Worm (Caenorhabditis elegans) whole organism, L2 larva: ENCODE measurements around the gene F28H7.3.

Source experiments
- C34F6.9 ChIP-seq: fragments of 150-350 bp; optimal IDR thresholded peaks from 2 replicates; lab custom pipeline; 2014; ENCODE audit warnings: missing biosample characterization, missing genetic modification characterization
- F13H6.1 ChIP-seq: sonication (generic microtip); optimal IDR thresholded peaks from 2 replicates; lab custom pipeline; 2016; ENCODE audit warnings: missing genetic modification characterization, missing compliant biosample characterization
- R02D3.7 ChIP-seq: fragments of 150-350 bp; optimal IDR thresholded peaks from 2 replicates; lab custom pipeline; 2014; ENCODE audit warnings: missing biosample characterization, missing genetic modification characterization
- ZK546.5 ChIP-seq: sonication (generic microtip); optimal IDR thresholded peaks from 2 replicates; lab custom pipeline; 2017; ENCODE audit warnings: missing biosample characterization, missing genetic modification characterization
- alr-1 ChIP-seq: fragments of 150-350 bp; optimal IDR thresholded peaks from 2 replicates; lab custom pipeline; 2014; ENCODE audit warnings: missing biosample characterization, missing genetic modification characterization
- aly-2 ChIP-seq: fragments of 150-350 bp; optimal IDR thresholded peaks from 2 replicates; lab custom pipeline; 2014; ENCODE audit warnings: missing biosample characterization, missing genetic modification characterization
- ama-1 ChIP-seq: fragments of 150-350 bp; optimal IDR thresholded peaks from 2 replicates; lab custom pipeline; 2018; ENCODE audit warnings: inconsistent platforms
- blmp-1 ChIP-seq: sonication (generic microtip); optimal IDR thresholded peaks from 2 replicates; lab custom pipeline; 2017; ENCODE audit warnings: missing genetic modification characterization, mild to moderate bottlenecking, missing compliant biosample characterization, antibody characterized with exemption, moderate library complexity; ENCODE audit not compliant: insufficient read depth
- ceh-16 ChIP-seq: fragments of 150-350 bp; optimal IDR thresholded peaks from 2 replicates; lab custom pipeline; 2014; ENCODE audit warnings: missing biosample characterization, missing genetic modification characterization
- ceh-82 ChIP-seq: fragments of 150-350 bp; optimal IDR thresholded peaks from 2 replicates; lab custom pipeline; 2014; ENCODE audit warnings: missing biosample characterization, missing genetic modification characterization
- crh-2 ChIP-seq: sonication (generic microtip); optimal IDR thresholded peaks from 2 replicates; lab custom pipeline; 2017; ENCODE audit warnings: missing biosample characterization, missing genetic modification characterization
- dmd-4 ChIP-seq: sonication (generic microtip); optimal IDR thresholded peaks from 2 replicates; lab custom pipeline; 2017; ENCODE audit warnings: missing biosample characterization, missing genetic modification characterization
- egl-27 ChIP-seq: sonication (generic microtip); optimal IDR thresholded peaks from 3 replicates; lab custom pipeline; 2017; ENCODE audit warnings: missing biosample characterization, missing genetic modification reagents, missing genetic modification characterization
- elt-1 ChIP-seq: fragments of 150-350 bp; optimal IDR thresholded peaks from 2 replicates; lab custom pipeline; 2014; ENCODE audit warnings: missing biosample characterization, missing genetic modification characterization
- elt-3 ChIP-seq: sonication (generic microtip); optimal IDR thresholded peaks from 2 replicates; lab custom pipeline; 2017; ENCODE audit warnings: missing biosample characterization, missing genetic modification characterization
- fos-1 ChIP-seq: fragments of 150-350 bp; optimal IDR thresholded peaks from 2 replicates; lab custom pipeline; 2014; ENCODE audit warnings: missing biosample characterization, missing genetic modification characterization
- gmeb-1 ChIP-seq: fragments of 150-350 bp; optimal IDR thresholded peaks from 2 replicates; lab custom pipeline; 2014; ENCODE audit warnings: missing biosample characterization, missing genetic modification characterization
- lin-11 ChIP-seq: fragments of 150-350 bp; sonication (generic microtip); optimal IDR thresholded peaks from 2 replicates; lab custom pipeline; 2014; ENCODE audit warnings: missing biosample characterization, missing genetic modification characterization, inconsistent platforms, mixed read lengths
- lin-13 ChIP-seq: fragments of 150-350 bp; optimal IDR thresholded peaks from 2 replicates; lab custom pipeline; 2014; ENCODE audit warnings: missing biosample characterization, missing genetic modification reagents, missing genetic modification characterization
- lin-39 ChIP-seq: fragments of 150-350 bp; optimal IDR thresholded peaks from 2 replicates; lab custom pipeline; 2014; ENCODE audit warnings: missing biosample characterization, missing genetic modification reagents, missing genetic modification characterization
- lsy-2 ChIP-seq, 2 experiments: fragments of 150-350 bp in 1 of 2; sonication (generic microtip) in 1 of 2; optimal IDR thresholded peaks; 2 replicates each; lab custom pipeline; 2014 to 2017; ENCODE audit warnings: missing biosample characterization in 2 of 2, missing genetic modification characterization in 2 of 2
- mab-5 ChIP-seq: fragments of 150-350 bp; optimal IDR thresholded peaks from 2 replicates; lab custom pipeline; 2014; ENCODE audit warnings: missing biosample characterization, missing genetic modification characterization
- mbf-1 ChIP-seq: sonication (generic microtip); optimal IDR thresholded peaks from 2 replicates; lab custom pipeline; 2017; ENCODE audit warnings: missing biosample characterization, missing genetic modification characterization
- mdl-1 ChIP-seq, 2 experiments: fragments of 150-350 bp in 1 of 2; sonication (generic microtip) in 1 of 2; optimal IDR thresholded peaks; 2 replicates each; lab custom pipeline; 2017; ENCODE audit warnings: missing biosample characterization in 2 of 2, missing genetic modification characterization in 2 of 2
- nhr-10 ChIP-seq: sonication (generic microtip); optimal IDR thresholded peaks from 2 replicates; lab custom pipeline; 2017; ENCODE audit warnings: missing biosample characterization, missing genetic modification characterization
- nhr-11 ChIP-seq: fragments of 150-350 bp; optimal IDR thresholded peaks from 2 replicates; lab custom pipeline; 2014; ENCODE audit warnings: missing biosample characterization, missing genetic modification characterization
- nhr-12 ChIP-seq: fragments of 150-350 bp; optimal IDR thresholded peaks from 2 replicates; lab custom pipeline; 2014; ENCODE audit warnings: missing biosample characterization, missing genetic modification characterization
- nhr-129 ChIP-seq: fragments of 150-350 bp; optimal IDR thresholded peaks from 2 replicates; lab custom pipeline; 2014; ENCODE audit warnings: missing biosample characterization, missing genetic modification characterization
- nhr-21 ChIP-seq: fragments of 150-350 bp; optimal IDR thresholded peaks from 2 replicates; lab custom pipeline; 2014; ENCODE audit warnings: missing biosample characterization, missing genetic modification characterization
- nhr-23 ChIP-seq: fragments of 150-350 bp; optimal IDR thresholded peaks from 2 replicates; lab custom pipeline; 2014; ENCODE audit warnings: missing biosample characterization, missing genetic modification reagents, missing genetic modification characterization
- nhr-237 ChIP-seq: fragments of 150-350 bp; optimal IDR thresholded peaks from 2 replicates; lab custom pipeline; 2014; ENCODE audit warnings: missing biosample characterization, missing genetic modification characterization
- nhr-25 ChIP-seq: fragments of 150-350 bp; sonication (generic microtip); optimal IDR thresholded peaks from 3 replicates; lab custom pipeline; 2014; ENCODE audit warnings: missing biosample characterization, missing genetic modification characterization
- nhr-6 ChIP-seq: fragments of 150-350 bp; optimal IDR thresholded peaks from 2 replicates; lab custom pipeline; 2014; ENCODE audit warnings: missing biosample characterization, missing genetic modification characterization
- nhr-77 ChIP-seq: fragments of 150-350 bp; optimal IDR thresholded peaks from 2 replicates; lab custom pipeline; 2014; ENCODE audit warnings: missing biosample characterization, missing genetic modification characterization
- peb-1 ChIP-seq: fragments of 150-350 bp; optimal IDR thresholded peaks from 2 replicates; lab custom pipeline; 2014; ENCODE audit warnings: missing biosample characterization, missing genetic modification characterization
- sem-4 ChIP-seq: fragments of 150-350 bp; optimal IDR thresholded peaks from 2 replicates; lab custom pipeline; 2014; ENCODE audit warnings: missing biosample characterization, missing genetic modification reagents, missing genetic modification characterization
- skn-1 ChIP-seq: sonication (generic microtip); optimal IDR thresholded peaks from 2 replicates; lab custom pipeline; 2017; ENCODE audit warnings: missing biosample characterization, missing genetic modification characterization
- sma-3 ChIP-seq: sonication (generic microtip); optimal IDR thresholded peaks from 2 replicates; lab custom pipeline; 2016; ENCODE audit warnings: missing genetic modification reagents, missing genetic modification characterization, missing compliant biosample characterization
- sma-9 ChIP-seq, 2 experiments: fragments of 150-350 bp in 1 of 2; sonication (generic microtip) in 1 of 2; optimal IDR thresholded peaks; 2 replicates each; lab custom pipeline; 2014 to 2016; ENCODE audit warnings: missing genetic modification characterization in 2 of 2, mild to moderate bottlenecking in 1 of 2, missing biosample characterization in 1 of 2, missing compliant biosample characterization in 1 of 2, missing genetic modification reagents in 1 of 2, moderate library complexity in 1 of 2
- snpc-4 ChIP-seq: fragments of 150-350 bp; optimal IDR thresholded peaks from 2 replicates; lab custom pipeline; 2014; ENCODE audit warnings: missing biosample characterization, missing genetic modification characterization
- unc-39 ChIP-seq: fragments of 150-350 bp; optimal IDR thresholded peaks from 2 replicates; lab custom pipeline; 2014; ENCODE audit warnings: missing biosample characterization, missing genetic modification characterization
- unc-55 ChIP-seq: fragments of 150-350 bp; sonication (generic microtip); optimal IDR thresholded peaks from 3 replicates; lab custom pipeline; 2014; ENCODE audit warnings: missing biosample characterization, missing genetic modification reagents, missing genetic modification characterization
- unc-62 ChIP-seq: fragments of 150-350 bp; optimal IDR thresholded peaks from 2 replicates; lab custom pipeline; 2014; ENCODE audit warnings: missing biosample characterization, missing genetic modification reagents, missing genetic modification characterization
- zag-1 ChIP-seq: fragments of 150-350 bp; optimal IDR thresholded peaks from 2 replicates; lab custom pipeline; 2014; ENCODE audit warnings: missing biosample characterization, missing genetic modification characterization
- ztf-1 ChIP-seq: fragments of 200-800 bp; sonication (Bioruptor generic); conservative IDR thresholded peaks from 2 replicates; pipeline ENCODE4 v1.3.6; 2022; ENCODE audit warnings: missing genetic modification characterization, missing compliant biosample characterization
- ztf-11 ChIP-seq: sonication (generic microtip); optimal IDR thresholded peaks from 2 replicates; lab custom pipeline; 2017; ENCODE audit warnings: missing biosample characterization, missing genetic modification characterization
- ztf-4 ChIP-seq: fragments of 150-350 bp; optimal IDR thresholded peaks from 2 replicates; lab custom pipeline; 2014; ENCODE audit warnings: missing biosample characterization, missing genetic modification characterization

F28H7.3 gene

DNA sequence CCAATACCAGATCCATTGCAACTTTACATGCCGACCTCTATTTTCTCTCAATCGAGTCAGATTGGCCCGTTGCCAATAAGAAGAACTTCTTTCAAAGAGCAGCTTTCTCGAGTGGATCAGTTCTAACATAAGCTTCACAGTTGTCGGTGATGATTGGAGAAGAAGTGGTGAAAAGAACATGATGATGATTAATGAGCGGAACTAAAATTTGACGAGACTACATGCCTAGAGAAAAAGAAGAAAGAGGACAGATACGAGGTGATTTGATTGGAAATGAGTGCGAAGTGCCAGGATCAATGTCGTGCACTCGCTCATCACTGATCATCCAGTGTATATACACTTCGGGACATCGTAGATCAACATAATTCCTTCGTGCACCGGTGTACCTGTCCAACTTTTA is 22.9 kb downstream of the F28H7.3 start:
- no peak for TF ChIP-seq lin-13 (GFP tag; lab: Kevin White, UChicago)
- no peak for TF ChIP-seq snpc-4 (tag; lab: Kevin White, UChicago)
- TF ChIP-seq unc-39 (tag; lab: Kevin White, UChicago), result no peak
- no peak for TF ChIP-seq elt-1
- peak; percentile 65 for TF ChIP-seq nhr-129 (tag; lab: Kevin White, UChicago)
- no peak for TF ChIP-seq ZK546.5 (tag; lab: Kevin White, UChicago)
- no peak for TF ChIP-seq sma-3 (GFP tag; lab: Kevin White, UChicago)
- TF ChIP-seq elt-3 (tag; lab: Kevin White, UChicago), result no peak
- TF ChIP-seq sem-4 (tag; lab: Kevin White, UChicago), result peak; percentile 79
- TF ChIP-seq ztf-1 (GFP tag; lab: Robert Waterston, UW), result no peak
- no peak for TF ChIP-seq nhr-12
- TF ChIP-seq lin-11 (tag; lab: Kevin White, UChicago), result no peak
- TF ChIP-seq nhr-237, result no peak
- no peak for TF ChIP-seq dmd-4 (tag; lab: Kevin White, UChicago)
- peak; percentile 1 for TF ChIP-seq fos-1
- TF ChIP-seq nhr-10 (tag; lab: Kevin White, UChicago), result no peak
- TF ChIP-seq R02D3.7 (tag; lab: Kevin White, UChicago), result no peak
- peak; percentile 15 for TF ChIP-seq nhr-6
- TF ChIP-seq aly-2 (tag; lab: Kevin White, UChicago), result no peak
- no peak for TF ChIP-seq ceh-82 (tag; lab: Kevin White, UChicago)
- TF ChIP-seq ama-1 (lab: Kevin White, UChicago), result no peak
- TF ChIP-seq ztf-11 (tag; lab: Kevin White, UChicago), result no peak
- TF ChIP-seq ztf-4 (tag; lab: Kevin White, UChicago), result no peak
- TF ChIP-seq F13H6.1 (tag; lab: Kevin White, UChicago), result peak; percentile 87
- TF ChIP-seq skn-1, result no peak
- no peak for TF ChIP-seq unc-55 (GFP tag; lab: Kevin White, UChicago)
- no peak for TF ChIP-seq nhr-23 (tag; lab: Kevin White, UChicago)
- no peak for TF ChIP-seq blmp-1 (tag; lab: Kevin White, UChicago)
- no peak for TF ChIP-seq nhr-25
- no peak for TF ChIP-seq crh-2
- no peak for TF ChIP-seq nhr-77 (tag; lab: Kevin White, UChicago)
- no peak for TF ChIP-seq lin-39 (tag; lab: Kevin White, UChicago)
- TF ChIP-seq mab-5 (tag; lab: Kevin White, UChicago), result peak; percentile 83
- TF ChIP-seq sma-9 (GFP tag; optimal IDR thresholded peaks at IDR 0.05; lab: Kevin White, UChicago), result peak; percentile 94
- peak; percentile 65 for TF ChIP-seq sma-9 (tag; optimal IDR thresholded peaks at IDR 0.05; lab: Kevin White, UChicago)
- TF ChIP-seq C34F6.9, result peak; percentile 27
- peak; percentile 44 for TF ChIP-seq nhr-21 (tag; lab: Kevin White, UChicago)
- TF ChIP-seq gmeb-1, result no peak
- no peak for TF ChIP-seq peb-1 (tag; lab: Kevin White, UChicago)
- no peak for TF ChIP-seq alr-1
- TF ChIP-seq mdl-1 (tag; optimal IDR thresholded peaks at IDR 0.05; lab: Kevin White, UChicago), result no peak
- no peak for TF ChIP-seq ceh-16 (tag; lab: Kevin White, UChicago)
- TF ChIP-seq mbf-1, result no peak
- TF ChIP-seq nhr-11, result no peak
- TF ChIP-seq egl-27 (tag; lab: Kevin White, UChicago), result peak; percentile 73
- TF ChIP-seq zag-1 (tag; lab: Kevin White, UChicago), result no peak
- peak in 1 of 2 experiments; percentile 66 for TF ChIP-seq lsy-2 (tag; optimal IDR thresholded peaks at IDR 0.05; lab: Kevin White, UChicago)
- TF ChIP-seq unc-62 (GFP tag; lab: Kevin White, UChicago), result peak; percentile 70

DNA sequence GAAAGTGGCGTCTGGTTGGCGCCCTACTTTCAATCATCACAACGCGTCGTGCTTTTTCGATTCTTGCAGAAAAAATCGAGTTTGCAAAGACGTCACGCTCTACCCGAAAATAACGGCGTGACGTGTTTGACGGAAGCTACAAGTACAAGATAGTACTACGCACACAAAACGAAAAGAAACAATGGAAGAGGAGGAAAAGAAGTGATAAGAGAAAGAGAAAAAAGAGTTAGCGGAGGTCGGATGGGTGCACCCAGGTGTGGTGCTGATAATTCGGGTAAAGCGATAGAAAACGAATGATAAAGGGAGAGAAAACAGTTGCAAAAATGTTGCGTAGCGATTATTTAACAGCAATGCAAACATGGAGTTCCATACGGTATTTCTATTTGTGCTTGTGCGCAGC is 23.9 kb downstream of the F28H7.3 start:
- TF ChIP-seq crh-2, result peak; percentile 52
- no peak for TF ChIP-seq C34F6.9
- peak; percentile 33 for TF ChIP-seq gmeb-1
- no peak for TF ChIP-seq snpc-4 (tag; lab: Kevin White, UChicago)
- peak; percentile 67 for TF ChIP-seq F13H6.1 (tag; lab: Kevin White, UChicago)
- TF ChIP-seq lsy-2 (tag; optimal IDR thresholded peaks at IDR 0.05; lab: Kevin White, UChicago), result no peak
- TF ChIP-seq lin-11 (tag; lab: Kevin White, UChicago), result no peak
- TF ChIP-seq mdl-1 (tag; optimal IDR thresholded peaks at IDR 0.05; lab: Kevin White, UChicago), result peak in 1 of 2 experiments; percentile 27
- no peak for TF ChIP-seq ceh-82 (tag; lab: Kevin White, UChicago)
- TF ChIP-seq nhr-129 (tag; lab: Kevin White, UChicago), result peak; percentile 28
- peak; percentile 76 for TF ChIP-seq fos-1
- TF ChIP-seq egl-27 (tag; lab: Kevin White, UChicago), result peak; percentile 8
- TF ChIP-seq sma-3 (GFP tag; lab: Kevin White, UChicago), result peak; percentile 32
- TF ChIP-seq unc-39 (tag; lab: Kevin White, UChicago), result no peak
- no peak for TF ChIP-seq peb-1 (tag; lab: Kevin White, UChicago)
- no peak for TF ChIP-seq sem-4 (tag; lab: Kevin White, UChicago)
- TF ChIP-seq mab-5 (tag; lab: Kevin White, UChicago), result no peak
- TF ChIP-seq ZK546.5 (tag; lab: Kevin White, UChicago), result no peak
- TF ChIP-seq sma-9 (GFP tag; optimal IDR thresholded peaks at IDR 0.05; lab: Kevin White, UChicago), result peak; percentile 73
- no peak for TF ChIP-seq sma-9 (tag; optimal IDR thresholded peaks at IDR 0.05; lab: Kevin White, UChicago)
